Fruit fly (Drosophila melanogaster) whole organism, embryonic: Measurements from ENCODE around the gene CG9837.

Experiments
- Ada2b ChIP-seq: fragments of 200-800 bp; sonication (Bioruptor generic); IDR thresholded peaks from 2 replicates; pipeline ENCODE4 v1.3.6; 2022; ENCODE audit warnings: missing biosample characterization, missing genetic modification characterization
- CG10366 ChIP-seq: fragments of 200-800 bp; sonication (Bioruptor generic); IDR thresholded peaks from 2 replicates; pipeline ENCODE4 v1.3.6; 2022; ENCODE audit warnings: missing biosample characterization, missing genetic modification characterization
- CG10462 ChIP-seq: fragments of 200-800 bp; sonication (Bioruptor generic); optimal IDR thresholded peaks from 2 replicates; lab custom pipeline; 2016; ENCODE audit warnings: missing biosample characterization, missing genetic modification characterization
- CG1233 ChIP-seq: fragments of 200-800 bp; sonication (Bioruptor generic); optimal IDR thresholded peaks from 4 replicates; lab custom pipeline; 2018; ENCODE audit warnings: missing biosample characterization, mild to moderate bottlenecking, missing genetic modification characterization
- CG14014 ChIP-seq: fragments of 200-800 bp; sonication (Bioruptor generic); IDR thresholded peaks from 2 replicates; pipeline ENCODE4 v1.3.6; 2022; ENCODE audit warnings: missing biosample characterization, missing genetic modification characterization
- CG15011 ChIP-seq: fragments of 200-800 bp; sonication (Bioruptor generic); optimal IDR thresholded peaks from 3 replicates; lab custom pipeline; 2018; ENCODE audit warnings: missing biosample characterization, mild to moderate bottlenecking, missing genetic modification characterization
- CG1603 ChIP-seq: fragments of 200-800 bp; sonication (Bioruptor generic); optimal IDR thresholded peaks from 2 replicates; lab custom pipeline; 2019; ENCODE audit warnings: missing biosample characterization, mild to moderate bottlenecking, missing genetic modification characterization, moderate library complexity
- CG16815 ChIP-seq: fragments of 200-800 bp; sonication (Bioruptor generic); optimal IDR thresholded peaks from 3 replicates; lab custom pipeline; 2017; ENCODE audit warnings: missing biosample characterization, mild to moderate bottlenecking, missing genetic modification characterization
- CG17361 ChIP-seq: fragments of 200-800 bp; sonication (Bioruptor generic); IDR thresholded peaks from 3 replicates; pipeline ENCODE4 v1.3.6; 2022; ENCODE audit warnings: missing biosample characterization, missing genetic modification characterization
- CG17912 ChIP-seq: fragments of 200-800 bp; sonication (Bioruptor generic); optimal IDR thresholded peaks from 2 replicates; lab custom pipeline; 2018; ENCODE audit warnings: missing biosample characterization, mild to moderate bottlenecking, missing genetic modification characterization
- CG18619 ChIP-seq: fragments of 200-800 bp; sonication (Bioruptor generic); optimal IDR thresholded peaks from 3 replicates; lab custom pipeline; 2017; ENCODE audit warnings: missing biosample characterization, mild to moderate bottlenecking, missing genetic modification characterization
- CG30403 ChIP-seq: fragments of 200-800 bp; sonication (Bioruptor generic); optimal IDR thresholded peaks from 3 replicates; lab custom pipeline; 2016; ENCODE audit warnings: missing biosample characterization, missing genetic modification characterization
- CG31365 ChIP-seq: fragments of 200-800 bp; sonication (Bioruptor generic); optimal IDR thresholded peaks from 2 replicates; lab custom pipeline; 2018; ENCODE audit warnings: missing biosample characterization, mild to moderate bottlenecking, missing genetic modification characterization
- CG31388 ChIP-seq: fragments of 200-800 bp; sonication (Bioruptor generic); optimal IDR thresholded peaks from 2 replicates; lab custom pipeline; 2016; ENCODE audit warnings: missing biosample characterization, missing genetic modification characterization
- CG6654 ChIP-seq: fragments of 200-800 bp; sonication (Bioruptor generic); optimal IDR thresholded peaks from 2 replicates; lab custom pipeline; 2017; ENCODE audit warnings: missing biosample characterization, mild to moderate bottlenecking, missing genetic modification characterization
- CG6854 ChIP-seq: fragments of 200-800 bp; sonication (Bioruptor generic); optimal IDR thresholded peaks from 3 replicates; lab custom pipeline; 2017; ENCODE audit warnings: missing biosample characterization, mild to moderate bottlenecking, missing genetic modification characterization
- CG7786 ChIP-seq: fragments of 200-800 bp; sonication (Bioruptor generic); optimal IDR thresholded peaks from 2 replicates; lab custom pipeline; 2016; ENCODE audit warnings: missing biosample characterization, missing genetic modification characterization
- CG8944 ChIP-seq: fragments of 200-800 bp; sonication (Bioruptor generic); optimal IDR thresholded peaks from 3 replicates; lab custom pipeline; 2016; ENCODE audit warnings: missing biosample characterization, missing genetic modification characterization
- Camta ChIP-seq: fragments of 200-800 bp; sonication (Bioruptor generic); optimal IDR thresholded peaks from 2 replicates; lab custom pipeline; 2016; ENCODE audit warnings: missing biosample characterization, missing genetic modification characterization
- CoRest ChIP-seq: fragments of 200-800 bp; sonication (Bioruptor generic); optimal IDR thresholded peaks from 3 replicates; lab custom pipeline; 2018; ENCODE audit warnings: missing biosample characterization, mild to moderate bottlenecking, missing genetic modification characterization, moderate library complexity
- D19A ChIP-seq: fragments of 200-800 bp; optimal IDR thresholded peaks from 3 replicates; lab custom pipeline; 2019; ENCODE audit warnings: missing biosample characterization, mild to moderate bottlenecking, missing genetic modification characterization, moderate library complexity
- Deaf1 ChIP-seq: fragments of 200-800 bp; optimal IDR thresholded peaks from 3 replicates; lab custom pipeline; 2019; ENCODE audit warnings: missing biosample characterization, mild to moderate bottlenecking, missing genetic modification characterization, moderate library complexity
- Dref ChIP-seq: fragments of 200-800 bp; sonication (Bioruptor generic); IDR thresholded peaks from 2 replicates; pipeline ENCODE4 v1.3.6; 2022; ENCODE audit warnings: missing biosample characterization, missing genetic modification characterization
- HLH3B ChIP-seq: fragments of 200-800 bp; sonication (Bioruptor generic); IDR thresholded peaks from 2 replicates; pipeline ENCODE4 v1.3.6; 2022; ENCODE audit warnings: missing biosample characterization, missing genetic modification characterization
- HLH4C ChIP-seq: fragments of 200-800 bp; sonication (Bioruptor generic); IDR thresholded peaks from 3 replicates; pipeline ENCODE4 v1.3.6; 2022; ENCODE audit warnings: missing biosample characterization, missing genetic modification characterization; ENCODE audit not compliant: partially characterized antibody
- NC2β ChIP-seq: fragments of 200-800 bp; sonication (Bioruptor generic); optimal IDR thresholded peaks from 2 replicates; lab custom pipeline; 2016; ENCODE audit warnings: missing biosample characterization, missing genetic modification characterization
- Nf-YA ChIP-seq: fragments of 200-800 bp; sonication (Bioruptor generic); IDR thresholded peaks from 2 replicates; pipeline ENCODE4 v1.3.6; 2022; ENCODE audit warnings: missing biosample characterization, missing genetic modification characterization
- Nf-YB ChIP-seq: fragments of 200-800 bp; sonication (Bioruptor generic); optimal IDR thresholded peaks from 3 replicates; lab custom pipeline; 2019; ENCODE audit warnings: missing biosample characterization, mild to moderate bottlenecking, missing genetic modification characterization, moderate library complexity
- Nf-YC ChIP-seq: fragments of 200-800 bp; optimal IDR thresholded peaks from 3 replicates; lab custom pipeline; 2019; ENCODE audit warnings: missing biosample characterization, mild to moderate bottlenecking, missing genetic modification characterization, moderate library complexity
- Pdp1 ChIP-seq, 2 experiments: fragments of 200-800 bp; sonication (Bioruptor generic); optimal IDR thresholded peaks; 3 replicates each; lab custom pipeline; 2016; ENCODE audit warnings: missing biosample characterization in 2 of 2, missing genetic modification characterization in 2 of 2, mild to moderate bottlenecking in 1 of 2, moderate library complexity in 1 of 2
- Sry-δ ChIP-seq: fragments of 200-800 bp; sonication (Bioruptor generic); optimal IDR thresholded peaks from 2 replicates; lab custom pipeline; 2016; ENCODE audit warnings: missing biosample characterization, missing genetic modification characterization
- chinmo ChIP-seq: fragments of 200-800 bp; sonication (Bioruptor generic); IDR thresholded peaks from 4 replicates; pipeline ENCODE4 v1.3.6; 2022; ENCODE audit warnings: missing biosample characterization, missing genetic modification characterization; ENCODE audit not compliant: partially characterized antibody
- eyg ChIP-seq: fragments of 200-800 bp; sonication (Bioruptor generic); optimal IDR thresholded peaks from 3 replicates; lab custom pipeline; 2016; ENCODE audit warnings: missing biosample characterization, missing genetic modification characterization
- fd64A ChIP-seq: fragments of 200-800 bp; sonication (Bioruptor generic); optimal IDR thresholded peaks from 3 replicates; lab custom pipeline; 2018; ENCODE audit warnings: missing biosample characterization, mild to moderate bottlenecking, missing genetic modification characterization
- hb ChIP-seq: fragments of 200-800 bp; sonication (Bioruptor generic); IDR thresholded peaks from 3 replicates; pipeline ENCODE4 v1.3.6; 2022; ENCODE audit warnings: missing biosample characterization, missing genetic modification characterization; ENCODE audit not compliant: partially characterized antibody
- ind ChIP-seq: fragments of 200-800 bp; sonication (Bioruptor generic); optimal IDR thresholded peaks from 3 replicates; lab custom pipeline; 2016; ENCODE audit warnings: missing biosample characterization, missing genetic modification characterization
- ken ChIP-seq: fragments of 200-800 bp; sonication (Bioruptor generic); IDR thresholded peaks from 3 replicates; pipeline ENCODE4 v1.3.6; 2022; ENCODE audit warnings: missing biosample characterization, missing genetic modification characterization
- knrl ChIP-seq: fragments of 200-800 bp; sonication (Bioruptor generic); IDR thresholded peaks from 3 replicates; pipeline ENCODE4 v1.3.6; 2022; ENCODE audit warnings: missing biosample characterization, missing genetic modification characterization; ENCODE audit not compliant: partially characterized antibody
- lbe ChIP-seq: fragments of 200-800 bp; sonication (Bioruptor generic); optimal IDR thresholded peaks from 2 replicates; lab custom pipeline; 2016; ENCODE audit warnings: missing biosample characterization, mild to moderate bottlenecking, missing genetic modification characterization
- onecut ChIP-seq: fragments of 200-800 bp; sonication (Bioruptor generic); IDR thresholded peaks from 2 replicates; pipeline ENCODE4 v1.3.6; 2022; ENCODE audit warnings: missing biosample characterization, missing genetic modification characterization
- otp ChIP-seq: fragments of 200-800 bp; sonication (Bioruptor generic); IDR thresholded peaks from 3 replicates; pipeline ENCODE4, ENCODE4 v1.3.6; 2022; ENCODE audit warnings: missing biosample characterization, missing genetic modification characterization
- p53 ChIP-seq: fragments of 200-800 bp; sonication (Bioruptor generic); optimal IDR thresholded peaks from 2 replicates; lab custom pipeline; 2016; ENCODE audit warnings: missing biosample characterization, missing genetic modification characterization
- phol ChIP-seq: fragments of 200-800 bp; sonication (Bioruptor generic); optimal IDR thresholded peaks from 3 replicates; lab custom pipeline; 2018; ENCODE audit warnings: missing biosample characterization, mild to moderate bottlenecking, missing genetic modification characterization, moderate library complexity
- sisA ChIP-seq: fragments of 200-800 bp; sonication (Bioruptor generic); IDR thresholded peaks from 2 replicates; pipeline ENCODE4 v1.3.6; 2022; ENCODE audit warnings: missing biosample characterization, missing genetic modification characterization
- so ChIP-seq: fragments of 200-800 bp; sonication (Bioruptor generic); IDR thresholded peaks from 3 replicates; pipeline ENCODE4 v1.3.6; 2022; ENCODE audit warnings: missing biosample characterization, missing genetic modification characterization
- sob ChIP-seq: fragments of 200-800 bp; sonication (Bioruptor generic); IDR thresholded peaks from 2 replicates; pipeline ENCODE4 v1.3.6; 2022; ENCODE audit warnings: missing biosample characterization, missing genetic modification characterization
- tx ChIP-seq: fragments of 200-800 bp; sonication (Bioruptor generic); optimal IDR thresholded peaks from 2 replicates; lab custom pipeline; 2016; ENCODE audit warnings: missing biosample characterization, missing genetic modification characterization
- unpg ChIP-seq: fragments of 200-800 bp; sonication (Bioruptor generic); optimal IDR thresholded peaks from 3 replicates; lab custom pipeline; 2018; ENCODE audit warnings: missing biosample characterization, mild to moderate bottlenecking, missing genetic modification characterization, moderate library complexity
- zf30C ChIP-seq: fragments of 200-800 bp; sonication (Bioruptor generic); optimal IDR thresholded peaks from 3 replicates; lab custom pipeline; 2018; ENCODE audit warnings: missing biosample characterization, mild to moderate bottlenecking, missing genetic modification characterization
- zfh1 ChIP-seq: fragments of 200-800 bp; sonication (Bioruptor generic); IDR thresholded peaks from 3 replicates; pipeline ENCODE4 v1.3.6; 2022; ENCODE audit warnings: missing biosample characterization, missing genetic modification characterization

The CG9837 gene

DNA sequence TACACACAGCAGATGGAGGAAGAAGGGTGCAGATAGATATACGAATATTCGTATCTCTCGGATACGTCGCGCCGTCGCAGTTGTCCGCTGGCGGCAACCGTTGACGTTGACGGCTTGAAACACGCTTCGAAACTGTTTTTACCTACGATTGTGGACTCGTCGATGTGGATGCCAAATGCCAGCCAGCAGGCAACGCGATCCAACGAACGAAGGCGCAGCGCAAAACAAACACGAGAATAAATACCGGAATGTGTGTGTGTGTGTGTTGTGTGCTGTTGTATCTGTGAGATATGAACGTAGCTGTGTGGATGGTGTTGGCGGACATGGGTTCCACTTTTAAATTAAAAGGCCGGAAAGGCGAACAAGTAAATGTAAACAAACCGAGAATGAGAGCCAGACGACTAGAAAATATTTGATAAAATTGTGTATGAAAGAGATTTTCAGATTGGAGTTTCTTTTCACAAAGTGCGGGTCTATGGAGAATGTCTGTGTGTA, 32.8 kb upstream of the CG9837 start (continued):
- TF ChIP-seq Pdp1 (GFP tag; optimal IDR thresholded peaks at IDR 0.05; lab: Kevin White, UChicago), result peak in 1 of 2 experiments; percentile 48
- TF ChIP-seq CG6654 (GFP tag; lab: Kevin White, UChicago), result no peak
- TF ChIP-seq CG18619 (GFP tag; lab: Kevin White, UChicago), result peak; percentile 22
- peak; percentile 71 for TF ChIP-seq fd64A
- TF ChIP-seq CG10366 (GFP tag; lab: Robert Waterston, UW), result no peak
- TF ChIP-seq HLH3B (GFP tag; lab: Robert Waterston, UW), result peak; percentile 57; the same call in 1 of the 2 replicates
- TF ChIP-seq D19A (tag; lab: Kevin White, UChicago), result peak; percentile 58
- no peak for TF ChIP-seq CG30403 (GFP tag; lab: Kevin White, UChicago)
- TF ChIP-seq CG16815 (GFP tag; lab: Kevin White, UChicago), result no peak
- peak; percentile 73; the same call in 1 of the 3 replicates for TF ChIP-seq so (GFP tag; lab: Robert Waterston, UW)
- peak; percentile 58 for TF ChIP-seq unpg (GFP tag; lab: Kevin White, UChicago)
- peak; percentile 55; the same call in 2 of the 3 replicates for TF ChIP-seq zfh1 (GFP tag; lab: Robert Waterston, UW)
- peak; percentile 70 for TF ChIP-seq CG31365
- TF ChIP-seq sisA, result no peak
- no peak for TF ChIP-seq CG8944 (GFP tag; lab: Kevin White, UChicago)
- no peak; the same call in 2 of the 3 replicates for TF ChIP-seq knrl (GFP tag; lab: Robert Waterston, UW)
- TF ChIP-seq eyg, result peak; percentile 39
- TF ChIP-seq phol (tag; lab: Kevin White, UChicago), result no peak
- no peak for TF ChIP-seq hb (GFP tag; lab: Robert Waterston, UW)
- no peak for TF ChIP-seq Nf-YA (GFP tag; lab: Robert Waterston, UW)
- peak; percentile 12 for TF ChIP-seq CG15011 (GFP tag; lab: Kevin White, UChicago)
- TF ChIP-seq p53, result no peak
- TF ChIP-seq Nf-YB (GFP tag; lab: Kevin White, UChicago), result peak; percentile 65
- peak; percentile 19 for TF ChIP-seq onecut
- peak; percentile 70; the same call in 1 of the 2 replicates for TF ChIP-seq sob (GFP tag; lab: Robert Waterston, UW)
- TF ChIP-seq zf30C, result peak; percentile 40
- peak; percentile 66 for TF ChIP-seq CG1233 (GFP tag; lab: Kevin White, UChicago)
- TF ChIP-seq otp (GFP tag; lab: Robert Waterston, UW), result peak; percentile 87
- TF ChIP-seq Sry-δ, result peak; percentile 13
- peak; percentile 23 for TF ChIP-seq lbe (GFP tag; lab: Kevin White, UChicago)
- TF ChIP-seq Dref, result no peak
- TF ChIP-seq CG31388 (GFP tag; lab: Kevin White, UChicago), result no peak
- TF ChIP-seq CoRest (tag; lab: Kevin White, UChicago), result peak; percentile 28
- TF ChIP-seq chinmo, result peak; percentile 95
- peak; percentile 54 for TF ChIP-seq CG6854 (GFP tag; lab: Kevin White, UChicago)
- TF ChIP-seq HLH4C (GFP tag; lab: Robert Waterston, UW), result 0 out of 3 replicates have a peak, but pooled peaks have one; percentile 16
- TF ChIP-seq CG17361, result peak; percentile 20; the same call in 1 of the 3 replicates
- TF ChIP-seq ind (GFP tag; lab: Kevin White, UChicago), result no peak
- TF ChIP-seq CG14014 (GFP tag; lab: Robert Waterston, UW), result peak; percentile 52; the same call in 1 of the 2 replicates
- no peak for TF ChIP-seq CG10462 (GFP tag; lab: Kevin White, UChicago)
- peak; percentile 53 for TF ChIP-seq Nf-YC
- TF ChIP-seq tx, result no peak
- TF ChIP-seq Ada2b (GFP tag; lab: Robert Waterston, UW), result 0 out of 2 replicates have a peak, but pooled peaks have one; percentile 24
- peak; percentile 55 for TF ChIP-seq CG7786 (GFP tag; lab: Kevin White, UChicago)
- TF ChIP-seq CG17912 (GFP tag; lab: Kevin White, UChicago), result peak; percentile 76
- peak; percentile 50 for TF ChIP-seq Camta
- TF ChIP-seq NC2β (GFP tag; lab: Kevin White, UChicago), result peak; percentile 65
- TF ChIP-seq Deaf1 (tag; lab: Kevin White, UChicago), result peak; percentile 89
- TF ChIP-seq ken (GFP tag; lab: Robert Waterston, UW), result no peak
- TF ChIP-seq CG1603 (tag; lab: Kevin White, UChicago), result peak; percentile 66
